Fruit fly (Drosophila melanogaster) whole organism, embryonic: Measurements from ENCODE around the gene CG33111.

ENCODE experiments used
- Aef1 ChIP-seq: fragments of 200-800 bp; sonication (Bioruptor generic); IDR thresholded peaks from 3 replicates; pipeline ENCODE4 v1.3.6; 2022; ENCODE audit warnings: missing biosample characterization, missing genetic modification characterization
- BEAF-32 ChIP-seq: fragments of 200-800 bp; sonication (Bioruptor generic); optimal IDR thresholded peaks from 3 replicates; lab custom pipeline; 2017; ENCODE audit warnings: missing biosample characterization, missing genetic modification characterization, mild to moderate bottlenecking, moderate library complexity, missing genetic modification reagents
- Bdp1 ChIP-seq: fragments of 200-800 bp; sonication (Bioruptor generic); optimal IDR thresholded peaks from 3 replicates; lab custom pipeline; 2016; ENCODE audit warnings: missing biosample characterization, missing genetic modification characterization
- C15 ChIP-seq: fragments of 200-800 bp; sonication (Bioruptor generic); IDR thresholded peaks from 3 replicates; pipeline ENCODE4 v1.3.6; 2022; ENCODE audit warnings: missing biosample characterization, missing genetic modification characterization
- CG11456 ChIP-seq: fragments of 200-800 bp; sonication (Bioruptor generic); IDR thresholded peaks from 3 replicates; pipeline ENCODE4 v1.3.6; 2022; ENCODE audit warnings: missing biosample characterization, missing genetic modification characterization
- CG11504 ChIP-seq: fragments of 200-800 bp; sonication (Bioruptor generic); optimal IDR thresholded peaks from 3 replicates; lab custom pipeline; 2019; ENCODE audit warnings: missing biosample characterization, mild to moderate bottlenecking, missing genetic modification characterization, moderate library complexity
- CG13123 ChIP-seq: fragments of 200-800 bp; sonication (Bioruptor generic); optimal IDR thresholded peaks from 2 replicates; lab custom pipeline; 2016; ENCODE audit warnings: missing biosample characterization, missing genetic modification characterization
- CG14965 ChIP-seq: fragments of 200-800 bp; sonication (Bioruptor generic); optimal IDR thresholded peaks from 2 replicates; lab custom pipeline; 2016; ENCODE audit warnings: missing biosample characterization, missing genetic modification characterization, borderline replicate concordance
- CG1792 ChIP-seq: fragments of 200-800 bp; sonication (Bioruptor generic); optimal IDR thresholded peaks from 2 replicates; lab custom pipeline; 2016; ENCODE audit warnings: missing biosample characterization, missing genetic modification characterization
- CG32772 ChIP-seq: fragments of 200-800 bp; sonication (Bioruptor generic); IDR thresholded peaks from 2 replicates; pipeline ENCODE4 v1.3.6; 2022; ENCODE audit warnings: missing biosample characterization, missing genetic modification characterization
- CG33213 ChIP-seq: fragments of 200-800 bp; sonication (Bioruptor generic); optimal IDR thresholded peaks from 3 replicates; lab custom pipeline; 2016; ENCODE audit warnings: missing biosample characterization, missing genetic modification characterization
- CG4360 ChIP-seq: fragments of 200-800 bp; sonication (Bioruptor generic); IDR thresholded peaks from 2 replicates; pipeline ENCODE4 v1.3.6; 2022; ENCODE audit warnings: missing biosample characterization, missing genetic modification characterization
- CG6765 ChIP-seq: fragments of 200-800 bp; sonication (Bioruptor generic); optimal IDR thresholded peaks from 3 replicates; lab custom pipeline; 2017; ENCODE audit warnings: missing biosample characterization, mild to moderate bottlenecking, missing genetic modification characterization
- CG9876 ChIP-seq: fragments of 200-800 bp; sonication (Bioruptor generic); optimal IDR thresholded peaks from 2 replicates; lab custom pipeline; 2016; ENCODE audit warnings: missing biosample characterization, missing genetic modification characterization
- Camta ChIP-seq: fragments of 200-800 bp; sonication (Bioruptor generic); optimal IDR thresholded peaks from 2 replicates; lab custom pipeline; 2016; ENCODE audit warnings: missing biosample characterization, missing genetic modification characterization
- Dbx ChIP-seq: fragments of 200-800 bp; sonication (Bioruptor generic); IDR thresholded peaks from 3 replicates; pipeline ENCODE4 v1.3.6; 2022; ENCODE audit warnings: missing biosample characterization, missing genetic modification characterization
- Dek ChIP-seq: fragments of 200-800 bp; sonication (Bioruptor generic); optimal IDR thresholded peaks from 3 replicates; lab custom pipeline; 2019; ENCODE audit warnings: missing biosample characterization, mild to moderate bottlenecking, missing genetic modification characterization, moderate library complexity
- Dll ChIP-seq: fragments of 200-800 bp; sonication (Bioruptor generic); IDR thresholded peaks from 4 replicates; pipeline ENCODE4 v1.3.6; 2022; ENCODE audit warnings: missing biosample characterization, missing genetic modification characterization; ENCODE audit not compliant: partially characterized antibody
- Doc3 ChIP-seq: fragments of 200-800 bp; sonication (Bioruptor generic); IDR thresholded peaks from 3 replicates; pipeline ENCODE4 v1.3.6; 2022; ENCODE audit warnings: missing biosample characterization, missing genetic modification characterization; ENCODE audit not compliant: partially characterized antibody
- Ets97D ChIP-seq: fragments of 200-800 bp; sonication (Bioruptor generic); optimal IDR thresholded peaks from 3 replicates; lab custom pipeline; 2016; ENCODE audit warnings: missing biosample characterization, missing genetic modification characterization
- Hand ChIP-seq: fragments of 200-800 bp; sonication (Bioruptor generic); optimal IDR thresholded peaks from 2 replicates; lab custom pipeline; 2017; ENCODE audit warnings: mild to moderate bottlenecking, missing biosample characterization, missing genetic modification reagents, missing genetic modification characterization
- HmgZ ChIP-seq: fragments of 200-800 bp; sonication (Bioruptor generic); optimal IDR thresholded peaks from 2 replicates; lab custom pipeline; 2018; ENCODE audit warnings: missing biosample characterization, mild to moderate bottlenecking, missing genetic modification characterization
- Nf-YA ChIP-seq: fragments of 200-800 bp; sonication (Bioruptor generic); IDR thresholded peaks from 2 replicates; pipeline ENCODE4 v1.3.6; 2022; ENCODE audit warnings: missing biosample characterization, missing genetic modification characterization
- NfI ChIP-seq: fragments of 200-800 bp; sonication (Bioruptor generic); optimal IDR thresholded peaks from 3 replicates; lab custom pipeline; 2018; ENCODE audit warnings: missing biosample characterization, mild to moderate bottlenecking, missing genetic modification characterization, moderate library complexity
- Rfx ChIP-seq: fragments of 200-800 bp; sonication (Bioruptor generic); IDR thresholded peaks from 2 replicates; pipeline ENCODE4 v1.3.6; 2022; ENCODE audit warnings: missing biosample characterization, missing genetic modification characterization
- Sox100B ChIP-seq: fragments of 200-800 bp; sonication (Bioruptor generic); optimal IDR thresholded peaks from 3 replicates; lab custom pipeline; 2018; ENCODE audit warnings: missing biosample characterization, mild to moderate bottlenecking, missing genetic modification characterization
- crp ChIP-seq, 2 experiments: fragments of 200-800 bp; sonication (Bioruptor generic); optimal IDR thresholded peaks; 2 replicates in 1 of 2; 3 replicates in 1 of 2; lab custom pipeline; 2017; ENCODE audit warnings: missing biosample characterization in 2 of 2, missing genetic modification characterization in 2 of 2, mild to moderate bottlenecking in 1 of 2, moderate library complexity in 1 of 2
- da ChIP-seq: fragments of 200-800 bp; sonication (Bioruptor generic); optimal IDR thresholded peaks from 2 replicates; lab custom pipeline; 2016; ENCODE audit warnings: missing biosample characterization, missing genetic modification characterization
- dimm ChIP-seq: fragments of 200-800 bp; sonication (Bioruptor generic); IDR thresholded peaks from 2 replicates; pipeline ENCODE4 v1.3.6; 2022; ENCODE audit warnings: missing biosample characterization, missing genetic modification characterization
- dmrt11E ChIP-seq: fragments of 200-800 bp; sonication (Bioruptor generic); optimal IDR thresholded peaks from 3 replicates; lab custom pipeline; 2018; ENCODE audit warnings: missing biosample characterization, mild to moderate bottlenecking, missing genetic modification characterization, moderate library complexity
- dysf ChIP-seq: fragments of 200-800 bp; sonication (Bioruptor generic); IDR thresholded peaks from 3 replicates; pipeline ENCODE4 v1.3.6; 2022; ENCODE audit warnings: missing biosample characterization, missing genetic modification characterization
- en ChIP-seq: fragments of 200-800 bp; sonication (Bioruptor generic); optimal IDR thresholded peaks from 2 replicates; lab custom pipeline; 2016; ENCODE audit warnings: missing biosample characterization, missing genetic modification characterization
- eve ChIP-seq, 2 experiments: fragments of >200 bp; optimal IDR thresholded peaks; 2 replicates each; lab custom pipeline; 2017; ENCODE audit warnings: missing biosample characterization in 2 of 2, missing genetic modification characterization in 2 of 2
- eyg ChIP-seq: fragments of 200-800 bp; sonication (Bioruptor generic); optimal IDR thresholded peaks from 3 replicates; lab custom pipeline; 2016; ENCODE audit warnings: missing biosample characterization, missing genetic modification characterization
- fd96Cb ChIP-seq: fragments of 200-800 bp; sonication (Bioruptor generic); optimal IDR thresholded peaks from 2 replicates; lab custom pipeline; 2018; ENCODE audit warnings: missing biosample characterization, mild to moderate bottlenecking, missing genetic modification characterization, moderate library complexity
- fru ChIP-seq: fragments of >200 bp; optimal IDR thresholded peaks from 2 replicates; lab custom pipeline; 2017
- ftz-f1 ChIP-seq: fragments of 200-800 bp; sonication (Bioruptor generic); optimal IDR thresholded peaks from 2 replicates; lab custom pipeline; 2016; ENCODE audit warnings: missing biosample characterization, missing genetic modification characterization
- gem ChIP-seq: fragments of 200-800 bp; sonication (Bioruptor generic); optimal IDR thresholded peaks from 2 replicates; lab custom pipeline; 2019; ENCODE audit warnings: missing biosample characterization, mild to moderate bottlenecking, missing genetic modification characterization, moderate library complexity
- gsb ChIP-seq: fragments of 200-800 bp; sonication (Bioruptor generic); IDR thresholded peaks from 2 replicates; pipeline ENCODE4 v1.3.6; 2022; ENCODE audit warnings: missing biosample characterization, missing genetic modification characterization
- ham ChIP-seq: fragments of 200-800 bp; sonication (Bioruptor generic); IDR thresholded peaks from 2 replicates; pipeline ENCODE4 v1.3.6; 2022; ENCODE audit warnings: missing biosample characterization, missing genetic modification characterization
- inv ChIP-seq: fragments of 200-800 bp; sonication (Bioruptor generic); IDR thresholded peaks from 2 replicates; pipeline ENCODE4 v1.3.6; 2022; ENCODE audit warnings: missing biosample characterization, missing genetic modification characterization; ENCODE audit not compliant: partially characterized antibody
- jigr1 ChIP-seq: fragments of 200-800 bp; sonication (Bioruptor generic); IDR thresholded peaks from 3 replicates; pipeline ENCODE4 v1.3.6; 2022; ENCODE audit warnings: missing biosample characterization, missing genetic modification characterization
- maf-S ChIP-seq: fragments of 200-800 bp; sonication (Bioruptor generic); optimal IDR thresholded peaks from 2 replicates; lab custom pipeline; 2016; ENCODE audit warnings: missing biosample characterization, missing genetic modification characterization
- mam ChIP-seq: fragments of 200-800 bp; sonication (Bioruptor generic); optimal IDR thresholded peaks from 3 replicates; lab custom pipeline; 2016; ENCODE audit warnings: missing biosample characterization, missing genetic modification characterization
- psq ChIP-seq: fragments of 200-800 bp; sonication (Bioruptor generic); optimal IDR thresholded peaks from 2 replicates; lab custom pipeline; 2017; ENCODE audit warnings: missing biosample characterization, missing genetic modification characterization
- sd ChIP-seq: fragments of 200-800 bp; sonication (Bioruptor generic); optimal IDR thresholded peaks from 3 replicates; lab custom pipeline; 2018; ENCODE audit warnings: missing biosample characterization, mild to moderate bottlenecking, missing genetic modification characterization, moderate library complexity
- so ChIP-seq: fragments of 200-800 bp; sonication (Bioruptor generic); IDR thresholded peaks from 3 replicates; pipeline ENCODE4 v1.3.6; 2022; ENCODE audit warnings: missing biosample characterization, missing genetic modification characterization
- tio ChIP-seq: fragments of 200-800 bp; sonication (Bioruptor generic); optimal IDR thresholded peaks from 2 replicates; lab custom pipeline; 2017; ENCODE audit warnings: missing biosample characterization, missing genetic modification characterization, inconsistent platforms
- ttk ChIP-seq: fragments of 200-800 bp; sonication (Bioruptor generic); IDR thresholded peaks from 2 replicates; pipeline ENCODE4 v2.1.2; 2022; ENCODE audit warnings: missing biosample characterization, missing genetic modification characterization
- vnd ChIP-seq: fragments of 200-800 bp; sonication (Bioruptor generic); IDR thresholded peaks from 3 replicates; pipeline ENCODE4 v1.3.6; 2022; ENCODE audit warnings: missing biosample characterization, missing genetic modification characterization; ENCODE audit not compliant: partially characterized antibody

The CG33111 gene

DNA sequence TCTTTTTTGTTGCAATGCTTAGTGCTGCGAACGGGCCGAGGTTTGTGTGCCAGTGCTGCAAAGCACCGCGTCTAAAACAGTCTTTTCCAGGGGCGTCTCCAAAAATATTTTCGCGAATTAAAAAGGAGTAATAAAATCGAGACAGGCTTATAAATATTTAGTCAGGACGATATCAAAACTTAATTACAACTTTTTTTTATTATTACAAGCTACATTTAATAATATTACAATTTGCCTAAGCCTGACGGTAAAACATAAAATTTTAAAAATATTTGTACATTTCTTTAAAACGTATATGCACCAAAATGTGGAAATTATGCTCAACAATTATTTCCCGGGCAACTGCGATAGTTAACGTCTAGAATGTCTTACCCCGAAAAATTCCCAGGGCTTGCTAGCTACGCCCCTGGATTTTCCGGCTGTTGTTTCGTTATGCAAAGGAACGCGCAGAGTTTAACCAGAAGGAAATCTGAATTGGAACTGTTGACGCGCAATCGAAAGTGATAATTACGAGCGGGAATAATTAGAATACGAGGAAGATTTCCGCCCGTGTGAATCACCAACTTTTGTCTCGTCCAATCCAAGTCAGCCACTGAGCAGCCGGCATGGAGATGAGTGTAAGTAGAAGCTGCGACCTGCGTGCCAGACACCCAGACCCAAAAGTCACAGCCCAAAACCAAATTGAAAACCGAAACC lies 61.0 kb downstream of the CG33111 start, which contains the start of the genes PTPMT1 and Hrd3 (continued):
- TF ChIP-seq CG11456 (GFP tag; lab: Robert Waterston, UW): peak; percentile 95
- peak; percentile 94 for TF ChIP-seq ttk (GFP tag; lab: Robert Waterston, UW)
- peak; percentile 97 for TF ChIP-seq maf-S (GFP tag; lab: Kevin White, UChicago)
- TF ChIP-seq da (GFP tag; lab: Kevin White, UChicago): peak; percentile 93
- TF ChIP-seq HmgZ (tag; lab: Kevin White, UChicago): peak; percentile 98
- TF ChIP-seq Bdp1: peak; percentile 93
- peak; percentile 96 for TF ChIP-seq psq (GFP tag; lab: Kevin White, UChicago)
- peak; percentile 70 for TF ChIP-seq CG14965
- TF ChIP-seq eve (GFP tag; optimal IDR thresholded peaks at IDR 0.05; lab: Kevin White, UChicago): peak in 1 of 2 experiments; percentile 75
- TF ChIP-seq fru (lab: Kevin White, UChicago): no peak
- TF ChIP-seq inv: 0 out of 2 replicates have a peak, but pooled peaks have one; percentile 9
- peak; percentile 95 for TF ChIP-seq so (GFP tag; lab: Robert Waterston, UW)
- TF ChIP-seq Dek: peak; percentile 98
- peak; percentile 97 for TF ChIP-seq Camta
- peak; percentile 84 for TF ChIP-seq ftz-f1 (GFP tag; lab: Kevin White, UChicago)
- TF ChIP-seq Nf-YA: peak; percentile 83
- TF ChIP-seq CG32772: peak; percentile 95
- TF ChIP-seq CG33213 (GFP tag; lab: Kevin White, UChicago): peak; percentile 94
- peak; percentile 89; the same call in 2 of the 3 replicates for TF ChIP-seq C15
- TF ChIP-seq en (GFP tag; lab: Kevin White, UChicago): peak; percentile 92
- peak; percentile 94 for TF ChIP-seq gsb
- TF ChIP-seq BEAF-32: peak; percentile 64
- peak; percentile 98 for TF ChIP-seq CG11504 (tag; lab: Kevin White, UChicago)
- TF ChIP-seq dmrt11E (tag; lab: Kevin White, UChicago): peak; percentile 99
- TF ChIP-seq CG6765 (GFP tag; lab: Kevin White, UChicago): peak; percentile 97
- peak; percentile 95 for TF ChIP-seq Aef1 (GFP tag; lab: Robert Waterston, UW)
- TF ChIP-seq eyg (GFP tag; lab: Kevin White, UChicago): peak; percentile 94
- TF ChIP-seq Rfx (GFP tag; lab: Robert Waterston, UW): peak; percentile 97
- TF ChIP-seq NfI: peak; percentile 98
- TF ChIP-seq dysf (GFP tag; lab: Robert Waterston, UW): peak; percentile 98
- peak; percentile 99 for TF ChIP-seq fd96Cb (tag; lab: Kevin White, UChicago)
- peak; percentile 98 for TF ChIP-seq mam (GFP tag; lab: Kevin White, UChicago)
- TF ChIP-seq CG4360 (GFP tag; lab: Robert Waterston, UW): peak; percentile 65
- peak; percentile 99 for TF ChIP-seq gem (tag; lab: Kevin White, UChicago)
- TF ChIP-seq tio (GFP tag; lab: Kevin White, UChicago): peak; percentile 99
- TF ChIP-seq Doc3 (GFP tag; lab: Robert Waterston, UW): no peak
- peak; percentile 91 for TF ChIP-seq jigr1 (GFP tag; lab: Robert Waterston, UW)
- TF ChIP-seq dimm (GFP tag; lab: Robert Waterston, UW): peak; percentile 77
- peak; percentile 97 for TF ChIP-seq Dbx
- TF ChIP-seq Hand (GFP tag; lab: Kevin White, UChicago): peak; percentile 96
- TF ChIP-seq sd: peak; percentile 96
- TF ChIP-seq Dll (GFP tag; lab: Robert Waterston, UW): 0 out of 4 replicates have a peak, but pooled peaks have one; percentile 32
- peak; percentile 96 for TF ChIP-seq CG13123 (GFP tag; lab: Kevin White, UChicago)
- TF ChIP-seq crp (GFP tag; optimal IDR thresholded peaks at IDR 0.05; lab: Kevin White, UChicago): peak; percentile 27 to 77
- peak; percentile 100 for TF ChIP-seq Sox100B (GFP tag; lab: Kevin White, UChicago)
- peak; percentile 94 for TF ChIP-seq CG9876
- no peak for TF ChIP-seq vnd
- peak; percentile 87 for TF ChIP-seq ham (GFP tag; lab: Robert Waterston, UW)
- TF ChIP-seq CG1792 (GFP tag; lab: Kevin White, UChicago): peak; percentile 94
- peak; percentile 92 for TF ChIP-seq Ets97D (GFP tag; lab: Kevin White, UChicago)
